Fruit fly (Drosophila melanogaster) whole organism, adult: ENCODE data around the gene CG33658.
A peak's percentile ranks its signal among the peaks of the same experiment; 100 is the strongest.

Experiments used
- CG11617 ChIP-seq: fragments of 200-800 bp; sonication (Bioruptor generic); optimal IDR thresholded peaks from 2 replicates; lab custom pipeline; 2017; ENCODE audit warnings: mild to moderate bottlenecking, missing biosample characterization, missing genetic modification reagents, missing genetic modification characterization
- CG12768 ChIP-seq: fragments of 200-800 bp; sonication (Bioruptor generic); optimal IDR thresholded peaks from 2 replicates; lab custom pipeline; 2017; ENCODE audit warnings: missing biosample characterization, missing genetic modification characterization, mild to moderate bottlenecking, moderate library complexity, missing genetic modification reagents
- CG14711 ChIP-seq: fragments of 200-800 bp; sonication (Bioruptor generic); optimal IDR thresholded peaks from 2 replicates; lab custom pipeline; 2018; ENCODE audit warnings: missing biosample characterization, mild to moderate bottlenecking, missing genetic modification characterization, moderate library complexity
- CG1620 ChIP-seq: fragments of 200-800 bp; sonication (Bioruptor generic); optimal IDR thresholded peaks from 2 replicates; lab custom pipeline; 2016; ENCODE audit warnings: missing biosample characterization, missing genetic modification characterization
- CG33017 ChIP-seq: fragments of 200-800 bp; sonication (Bioruptor generic); optimal IDR thresholded peaks from 2 replicates; lab custom pipeline; 2018; ENCODE audit warnings: missing biosample characterization, mild to moderate bottlenecking, missing genetic modification characterization, moderate library complexity
- CG5204 ChIP-seq: fragments of 200-800 bp; sonication (Bioruptor generic); optimal IDR thresholded peaks from 2 replicates; lab custom pipeline; 2016; ENCODE audit warnings: missing biosample characterization, missing genetic modification characterization
- CG7045 ChIP-seq: fragments of 200-800 bp; sonication (Bioruptor generic); optimal IDR thresholded peaks from 2 replicates; lab custom pipeline; 2017; ENCODE audit warnings: missing biosample characterization, mild to moderate bottlenecking, missing genetic modification characterization
- CG7101 ChIP-seq: fragments of 200-800 bp; sonication (Bioruptor generic); optimal IDR thresholded peaks from 2 replicates; lab custom pipeline; 2018; ENCODE audit warnings: missing biosample characterization, mild to moderate bottlenecking, missing genetic modification characterization, moderate library complexity
- Clk ChIP-seq: fragments of 200-800 bp; sonication (Bioruptor generic); optimal IDR thresholded peaks from 2 replicates; lab custom pipeline; 2017; ENCODE audit warnings: missing biosample characterization, missing genetic modification characterization
- Crg-1 ChIP-seq: fragments of 200-800 bp; sonication (Bioruptor generic); optimal IDR thresholded peaks from 2 replicates; lab custom pipeline; 2016; ENCODE audit warnings: missing biosample characterization, missing genetic modification characterization
- Hr96 ChIP-seq: fragments of 200-800 bp; sonication (Bioruptor generic); optimal IDR thresholded peaks from 2 replicates; lab custom pipeline; 2016; ENCODE audit warnings: missing biosample characterization, missing genetic modification characterization
- Mnt ChIP-seq: fragments of 200-800 bp; sonication (Bioruptor generic); optimal IDR thresholded peaks from 2 replicates; lab custom pipeline; 2016; ENCODE audit warnings: missing biosample characterization, mild to moderate bottlenecking, missing genetic modification characterization
- bab1 ChIP-seq: fragments of 200-800 bp; sonication (Bioruptor generic); optimal IDR thresholded peaks from 3 replicates; lab custom pipeline; 2019; ENCODE audit warnings: missing biosample characterization, mild to moderate bottlenecking, missing genetic modification characterization, moderate library complexity
- cic ChIP-seq: fragments of 200-800 bp; sonication (Bioruptor generic); optimal IDR thresholded peaks from 2 replicates; lab custom pipeline; 2017; ENCODE audit warnings: missing biosample characterization, mild to moderate bottlenecking, missing genetic modification characterization, moderate library complexity
- cnc ChIP-seq, 2 experiments: fragments of >200 bp; optimal IDR thresholded peaks; 2 replicates each; lab custom pipeline; 2017
- kay ChIP-seq: fragments of 200-800 bp; sonication (Bioruptor generic); peaks from one replicate; lab custom pipeline; 2016; ENCODE audit warnings: missing biosample characterization, missing genetic modification characterization, borderline replicate concordance
- ovo ChIP-seq: fragments of 200-800 bp; sonication (Bioruptor generic); optimal IDR thresholded peaks from 2 replicates; lab custom pipeline; 2016; ENCODE audit warnings: missing biosample characterization, missing genetic modification characterization
- pad ChIP-seq: fragments of 200-800 bp; sonication (Bioruptor generic); optimal IDR thresholded peaks from 3 replicates; lab custom pipeline; 2017; ENCODE audit warnings: missing biosample characterization, missing genetic modification characterization, mild to moderate bottlenecking, moderate library complexity, missing genetic modification reagents
- tj ChIP-seq: fragments of 200-800 bp; sonication (Bioruptor generic); optimal IDR thresholded peaks from 3 replicates; lab custom pipeline; 2017; ENCODE audit warnings: missing biosample characterization, mild to moderate bottlenecking, missing genetic modification characterization, moderate library complexity
- toe ChIP-seq: fragments of 200-800 bp; sonication (Bioruptor generic); optimal IDR thresholded peaks from 2 replicates; lab custom pipeline; 2016; ENCODE audit warnings: missing biosample characterization, missing genetic modification characterization

Gene CG33658

DNA sequence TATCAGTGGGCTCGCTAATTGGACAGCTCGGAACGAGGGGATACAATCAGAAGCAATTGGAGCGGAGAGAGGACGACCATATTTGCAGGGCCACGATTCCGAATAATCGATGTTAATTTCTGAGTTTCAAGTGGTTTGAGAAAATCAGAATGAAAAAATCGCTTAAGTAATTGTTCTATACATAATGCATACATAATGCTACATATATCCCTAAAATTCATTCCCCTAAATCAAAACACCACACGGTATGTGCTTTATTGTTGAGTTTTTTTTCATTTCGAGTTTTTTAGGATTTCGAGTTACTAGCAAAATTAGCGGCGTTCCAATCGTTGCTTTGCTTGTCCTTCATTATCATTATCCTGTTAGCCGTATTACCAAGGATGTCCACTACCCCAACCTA lies 15.4 kb downstream of the CG33658 start, which contains the start of gene niki:
TSS of gene niki (minus strand) at position 101 of the 400 bp plus-strand sequence.
- TF ChIP-seq Mnt (GFP tag; lab: Kevin White, UChicago) = no peak

DNA sequence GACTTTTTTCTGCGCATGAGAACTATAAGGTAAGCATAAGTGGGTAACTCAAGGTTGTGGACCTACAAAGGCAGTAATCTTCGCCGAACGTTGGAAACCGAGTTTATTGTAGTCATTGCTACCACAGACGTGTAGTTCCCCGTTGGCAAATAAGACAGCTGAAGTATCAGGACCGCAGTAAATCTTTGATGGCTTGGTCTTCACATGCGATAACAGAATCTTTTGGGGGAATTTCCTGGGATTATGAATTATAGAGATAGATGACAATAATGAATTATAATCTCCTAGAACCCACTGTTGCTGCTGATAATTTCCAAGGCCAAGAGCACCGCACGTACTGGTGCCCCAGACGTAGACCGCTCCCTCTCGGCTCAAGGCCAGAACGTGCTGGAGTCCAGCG lies 17.9 kb downstream of the CG33658 start:
- no peak for TF ChIP-seq Clk (GFP tag; lab: Kevin White, UChicago)
- no peak for TF ChIP-seq ovo (GFP tag; lab: Kevin White, UChicago)
- TF ChIP-seq Crg-1 (GFP tag; lab: Kevin White, UChicago) = no peak
- no peak for TF ChIP-seq CG11617
- no peak for TF ChIP-seq bab1 (GFP tag; lab: Kevin White, UChicago)
- no peak for TF ChIP-seq CG33017 (tag; lab: Kevin White, UChicago)
- no peak for TF ChIP-seq CG12768
- TF ChIP-seq cic (GFP tag; lab: Kevin White, UChicago) = no peak
- TF ChIP-seq CG7101 = no peak
- TF ChIP-seq toe (GFP tag; lab: Kevin White, UChicago) = no peak
- TF ChIP-seq Mnt (GFP tag; lab: Kevin White, UChicago) = no peak
- no peak for TF ChIP-seq tj
- TF ChIP-seq CG1620 (GFP tag; lab: Kevin White, UChicago) = no peak

DNA sequence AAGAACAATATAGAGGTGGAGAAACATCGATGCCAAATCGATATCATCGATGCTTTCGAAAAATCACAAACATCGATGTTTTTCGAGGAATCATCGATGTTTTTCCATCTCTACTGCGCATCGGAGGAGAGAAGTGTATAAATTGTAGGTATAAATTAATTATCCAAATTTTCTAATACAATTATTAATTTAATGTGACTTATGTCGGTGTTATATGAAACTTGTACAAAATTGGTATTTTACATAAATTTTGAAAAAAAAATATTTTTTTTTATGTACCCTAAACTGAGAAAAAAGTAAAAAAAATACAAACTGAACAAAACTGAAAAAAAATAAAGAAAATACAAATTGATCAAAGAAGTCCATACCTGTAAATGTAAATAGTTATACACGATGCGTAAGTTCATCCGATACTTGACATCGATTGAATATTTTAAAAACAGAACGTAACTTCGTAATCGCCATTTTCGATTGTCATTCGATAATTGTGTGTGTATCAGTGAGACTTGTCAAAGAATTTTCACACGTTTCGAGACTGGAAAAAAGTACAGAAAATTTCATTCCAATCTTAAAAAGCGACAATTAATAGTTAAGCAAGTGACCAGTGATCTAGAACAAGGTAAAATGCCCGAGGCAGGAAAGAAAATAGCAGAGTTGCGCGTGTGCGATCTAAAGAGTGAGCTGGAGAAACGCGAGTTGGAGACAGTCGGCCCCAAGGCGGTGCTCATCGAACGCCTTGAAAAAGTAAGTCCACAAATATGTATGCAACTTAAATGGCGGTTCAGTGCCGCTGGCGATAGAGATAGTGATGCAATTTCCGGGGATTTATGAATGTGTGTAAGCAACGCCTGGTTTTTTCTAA lies 23.7 kb downstream of the CG33658 start, which contains the start of the genes CG5808 and Saf-B:
TSS of gene CG5808 (minus strand) at position 15 of the 862 bp plus-strand sequence.
TSS of gene Saf-B (plus strand) at position 472 of the 862 bp plus-strand sequence.
- peak; percentile 44 for TF ChIP-seq CG14711 (tag; lab: Kevin White, UChicago)
- TF ChIP-seq kay = no peak
- TF ChIP-seq Mnt (GFP tag; lab: Kevin White, UChicago) = no peak
- no peak for TF ChIP-seq Crg-1 (GFP tag; lab: Kevin White, UChicago)
- TF ChIP-seq ovo (GFP tag; lab: Kevin White, UChicago) = no peak
- no peak for TF ChIP-seq bab1 (GFP tag; lab: Kevin White, UChicago)
- TF ChIP-seq cnc (optimal IDR thresholded peaks at IDR 0.05; lab: Kevin White, UChicago) = no peak
- TF ChIP-seq CG5204 = no peak
- TF ChIP-seq CG33017 (tag; lab: Kevin White, UChicago) = no peak
- no peak for TF ChIP-seq cic (GFP tag; lab: Kevin White, UChicago)
- no peak for TF ChIP-seq CG7045
- TF ChIP-seq CG12768 = peak; percentile 38
- TF ChIP-seq Hr96 (GFP tag; lab: Kevin White, UChicago) = no peak
- TF ChIP-seq CG1620 (GFP tag; lab: Kevin White, UChicago) = peak; percentile 53
- no peak for TF ChIP-seq CG7101
- TF ChIP-seq CG11617 = peak; percentile 45
- no peak for TF ChIP-seq toe (GFP tag; lab: Kevin White, UChicago)
- peak; percentile 5 for TF ChIP-seq tj

DNA sequence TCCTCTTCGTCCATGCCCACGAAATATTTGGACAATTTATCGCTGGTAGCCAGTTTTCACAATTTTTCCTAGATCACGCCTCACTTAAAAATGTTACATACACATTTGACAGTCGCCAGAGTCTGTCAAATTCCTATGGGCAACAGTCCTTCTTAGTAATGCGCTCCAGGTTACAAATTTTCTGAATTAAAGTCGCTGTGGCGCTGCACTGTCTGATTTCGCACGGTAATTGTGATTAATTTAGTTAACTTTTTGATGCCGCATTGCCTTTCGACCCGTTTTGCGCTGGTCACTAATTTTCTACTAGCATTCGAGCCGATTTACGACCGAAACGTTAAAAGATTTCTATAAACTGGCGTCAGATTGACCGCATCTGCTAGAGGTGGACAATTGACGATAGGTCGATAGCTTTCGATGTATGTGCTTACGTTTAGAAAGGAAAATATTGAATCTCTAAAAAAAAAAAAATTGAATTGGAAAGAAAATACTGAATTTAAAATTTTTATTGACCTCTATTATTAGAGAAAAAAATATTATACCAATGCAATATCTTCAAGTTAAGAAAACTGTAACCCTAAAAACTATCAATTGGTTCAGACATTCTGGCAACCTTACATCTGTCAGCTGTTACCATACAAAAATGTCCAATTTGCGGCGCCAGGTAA lies 27.2 kb downstream of the CG33658 start, which contains the start of the genes lili and CG34150:
TSS of gene lili (minus strand) at position 376 of the 665 bp plus-strand sequence.
TSS of gene CG34150 (plus strand) at position 626 of the 665 bp plus-strand sequence.
- peak; percentile 67 for TF ChIP-seq ovo (GFP tag; lab: Kevin White, UChicago)
- peak; percentile 80 for TF ChIP-seq Hr96 (GFP tag; lab: Kevin White, UChicago)
- TF ChIP-seq bab1 (GFP tag; lab: Kevin White, UChicago) = peak; percentile 86
- peak; percentile 60 for TF ChIP-seq CG33017 (tag; lab: Kevin White, UChicago)
- TF ChIP-seq cic (GFP tag; lab: Kevin White, UChicago) = no peak
- TF ChIP-seq CG5204 = peak; percentile 83
- TF ChIP-seq CG7101 = peak; percentile 84
- TF ChIP-seq Mnt (GFP tag; lab: Kevin White, UChicago) = peak; percentile 67
- TF ChIP-seq CG11617 = peak; percentile 79
- TF ChIP-seq tj = peak; percentile 46
- TF ChIP-seq pad (GFP tag; lab: Kevin White, UChicago) = peak; percentile 40
- peak; percentile 93 for TF ChIP-seq toe (GFP tag; lab: Kevin White, UChicago)
- TF ChIP-seq CG14711 (tag; lab: Kevin White, UChicago) = peak; percentile 98
- peak; percentile 51 for TF ChIP-seq CG12768
- peak; percentile 58 for TF ChIP-seq CG7045
- no peak for TF ChIP-seq kay
- peak; percentile 78 for TF ChIP-seq CG1620 (GFP tag; lab: Kevin White, UChicago)
- peak; percentile 60 for TF ChIP-seq Crg-1 (GFP tag; lab: Kevin White, UChicago)
- TF ChIP-seq cnc (optimal IDR thresholded peaks at IDR 0.05; lab: Kevin White, UChicago) = no peak
- no peak for TF ChIP-seq Clk (GFP tag; lab: Kevin White, UChicago)

DNA sequence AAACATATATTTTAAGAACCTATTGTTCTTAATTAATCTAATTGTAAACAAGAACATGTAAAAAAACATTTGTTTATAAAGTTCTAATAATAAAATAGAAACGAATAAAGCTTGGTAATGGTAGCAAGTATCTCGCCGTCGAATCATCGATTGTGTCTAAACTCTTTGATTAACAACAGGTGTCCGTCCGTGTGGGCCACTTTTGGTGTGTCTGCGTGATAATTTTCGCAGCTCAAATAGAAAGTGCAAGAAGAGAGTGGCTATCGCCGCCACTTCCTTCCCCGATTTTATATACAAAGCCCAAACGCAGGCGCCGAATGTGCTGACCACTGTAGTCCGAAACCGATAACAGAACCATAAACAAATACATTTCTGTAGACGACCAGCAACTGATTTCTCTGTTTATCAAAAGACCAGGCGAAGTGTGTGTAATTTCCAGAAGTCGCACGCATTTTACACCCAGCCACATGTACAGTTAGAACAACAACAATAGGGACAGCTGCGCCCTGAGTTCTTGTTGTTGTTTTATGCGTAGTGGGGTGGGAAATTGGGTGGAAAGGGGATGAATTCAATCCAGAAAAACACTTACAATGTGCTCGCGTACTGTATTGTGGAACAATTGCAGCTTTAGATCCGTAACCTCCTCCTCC lies 27.9 kb downstream of the CG33658 start:
- TF ChIP-seq toe (GFP tag; lab: Kevin White, UChicago) = no peak
- TF ChIP-seq tj = peak; percentile 24
- TF ChIP-seq Crg-1 (GFP tag; lab: Kevin White, UChicago) = no peak
- no peak for TF ChIP-seq CG5204
